Worm (Caenorhabditis elegans) whole organism, L4/young adult: ENCODE measurements around the gene coh-3.

Experiments used
- dao-5 ChIP-seq: sonication (generic microtip); optimal IDR thresholded peaks from 2 replicates; lab custom pipeline; 2016; ENCODE audit warnings: missing genotype, missing genetic modification characterization, moderate library complexity, missing compliant biosample characterization
- him-1 ChIP-seq: sonication (generic microtip); optimal IDR thresholded peaks from 2 replicates; lab custom pipeline; 2016; ENCODE audit warnings: missing genotype, missing genetic modification reagents, missing genetic modification characterization, missing compliant biosample characterization

DNA sequence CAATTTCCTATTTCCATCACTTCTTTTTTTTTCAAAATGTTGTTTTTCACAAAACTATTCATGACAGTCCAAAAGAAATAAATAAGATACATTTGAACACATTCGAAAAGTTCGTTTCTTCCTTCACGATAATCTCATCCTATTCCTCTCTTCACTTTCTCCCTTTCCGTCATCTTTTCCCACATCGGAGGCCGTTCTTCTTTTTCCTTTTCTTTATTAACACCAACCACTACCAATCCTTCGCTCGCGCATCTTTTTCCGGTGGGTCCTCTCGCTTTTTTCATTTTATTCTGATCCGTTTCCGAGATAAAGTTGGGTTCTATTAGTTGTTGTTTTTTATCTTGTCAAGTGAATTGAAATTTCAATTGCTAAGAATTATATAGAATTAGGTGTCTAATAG lies 38.3 kb downstream of the coh-3 start:
- TF ChIP-seq dao-5 (tag; lab: Kevin White, UChicago) (no peak), him-1 (tag; lab: Kevin White, UChicago) (no peak)
